Worm (Caenorhabditis elegans): ENCODE measurements around the gene nhr-221.
"Not testable (repeated sequence)": the region's sequence is repeated elsewhere in the genome, so short reads cannot be mapped to it uniquely, and the experiment has no call there.

- not testable (repeated sequence) for TF ChIP-seq mef-2 (tag; optimal IDR thresholded peaks at IDR 0.05); ama-1 (optimal IDR thresholded peaks at IDR 0.05); rnt-1 (tag; optimal IDR thresholded peaks at IDR 0.05); ceh-82 (tag; optimal IDR thresholded peaks at IDR 0.05); mab-9 (GFP tag; IDR thresholded peaks at IDR 0.05); lin-39 (tag; optimal IDR thresholded peaks at IDR 0.05); nhr-77 (tag; optimal IDR thresholded peaks at IDR 0.05); lin-15B (tag; optimal IDR thresholded peaks at IDR 0.05); blmp-1 (tag; optimal IDR thresholded peaks at IDR 0.05); nhr-28 (tag; optimal IDR thresholded peaks at IDR 0.05); ces-1 (GFP tag; optimal IDR thresholded peaks at IDR 0.05); sox-4 (tag; optimal IDR thresholded peaks at IDR 0.05)
Observed at ce11 chrV:3570695-3571094, 35.5 kb upstream of the nhr-221 start, which contains the start of gene F40C5.2.
